Fruit fly (Drosophila melanogaster): ENCODE measurements around the gene CG31954.

CG31954 gene

DNA sequence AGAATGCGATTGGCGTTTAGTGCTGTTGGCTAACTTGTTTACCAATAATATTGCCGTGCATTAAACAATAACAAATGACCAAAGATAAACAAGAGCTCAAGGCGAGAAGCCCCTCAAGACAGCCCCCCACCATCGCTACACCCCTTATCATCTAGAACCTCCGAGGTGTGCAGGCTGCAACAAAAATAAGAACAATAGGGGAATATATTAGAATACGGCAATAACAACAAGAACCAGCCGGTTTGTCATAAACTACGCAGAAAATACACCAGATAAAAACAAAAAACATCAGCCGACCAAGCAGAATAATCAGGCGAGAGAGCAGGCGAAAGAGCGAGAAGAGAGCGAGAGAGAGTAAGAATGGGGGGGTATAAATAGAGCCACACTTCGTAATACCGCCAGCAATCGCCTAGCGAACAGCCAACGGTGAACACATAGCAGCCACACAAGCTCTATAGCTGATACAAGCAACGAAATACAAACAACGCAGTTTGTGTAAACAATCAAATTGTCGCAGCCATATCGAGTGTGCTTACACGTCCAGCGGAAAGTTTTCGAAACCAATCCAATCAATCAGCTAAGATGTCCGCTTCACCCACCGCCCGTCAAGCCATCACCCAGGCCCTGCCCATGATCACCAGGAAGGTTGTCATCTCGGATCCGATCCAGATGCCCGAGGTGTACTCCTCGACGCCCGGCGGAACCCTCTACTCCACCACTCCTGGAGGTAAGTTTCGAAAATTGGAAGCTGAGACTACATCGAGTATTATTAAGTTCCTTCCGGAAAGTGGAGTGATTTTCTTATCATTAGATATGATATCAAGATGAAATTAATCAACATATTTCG is 31.6 kb downstream of the CG31954 start, which contains the start of gene Thor (continued):
- TF ChIP-seq nerfin-2 (GFP tag; IDR thresholded peaks at IDR 0.05; ENCODE audit: partially characterized antibody) = no peak
- TF ChIP-seq CG32532 (GFP tag; IDR thresholded peaks at IDR 0.05) = peak; percentile 84
- no peak for TF ChIP-seq Doc3 (GFP tag; IDR thresholded peaks at IDR 0.05; ENCODE audit: partially characterized antibody)
- peak; percentile 66; the same call in 1 of the 2 replicates for TF ChIP-seq HLH3B (GFP tag; IDR thresholded peaks at IDR 0.05)
- TF ChIP-seq en (GFP tag; optimal IDR thresholded peaks at IDR 0.05) = peak; percentile 50
- TF ChIP-seq CG3847 (GFP tag; IDR thresholded peaks at IDR 0.05) = peak; percentile 46; the same call in 1 of the 2 replicates
- peak; percentile 68 for TF ChIP-seq pros (GFP tag; optimal IDR thresholded peaks at IDR 0.05)
- TF ChIP-seq CG11398 (GFP tag; optimal IDR thresholded peaks at IDR 0.05) = peak; percentile 80
- peak; percentile 58 for TF ChIP-seq disco-r (GFP tag; optimal IDR thresholded peaks at IDR 0.05)
- TF ChIP-seq CG18262 (tag; optimal IDR thresholded peaks at IDR 0.05) = peak; percentile 44
- TF ChIP-seq sc (optimal IDR thresholded peaks at IDR 0.05) = no peak
- TF ChIP-seq sc (GFP tag; optimal IDR thresholded peaks at IDR 0.05) = peak; percentile 41
- peak; percentile 9 for TF ChIP-seq dmrt11E (tag; optimal IDR thresholded peaks at IDR 0.05)
- no peak; the same call in 1 of the 2 replicates for TF ChIP-seq ham (GFP tag; IDR thresholded peaks at IDR 0.05)
- TF ChIP-seq wor (GFP tag; IDR thresholded peaks at IDR 0.05) = no peak
- peak; percentile 3 for TF ChIP-seq Six4 (GFP tag; optimal IDR thresholded peaks at IDR 0.05)
- peak; percentile 70 for TF ChIP-seq CG1233 (GFP tag; optimal IDR thresholded peaks at IDR 0.05)
- TF ChIP-seq BEAF-32 (GFP tag; optimal IDR thresholded peaks at IDR 0.05) = no peak
- TF ChIP-seq pan (optimal IDR thresholded peaks at IDR 0.05) = no peak
- peak in 1 of 2 experiments; percentile 57 for TF ChIP-seq pan (GFP tag; optimal IDR thresholded peaks at IDR 0.05 in 1 of 2, IDR thresholded peaks at IDR 0.05 in 1 of 2)
- TF ChIP-seq Hsf (GFP tag; optimal IDR thresholded peaks at IDR 0.05) = peak; percentile 36
- no peak for TF ChIP-seq CG12942 (GFP tag; optimal IDR thresholded peaks at IDR 0.05)
- peak; percentile 40 for TF ChIP-seq CG4424 (GFP tag; optimal IDR thresholded peaks at IDR 0.05)
- peak; percentile 61 for TF ChIP-seq CG2678 (tag; optimal IDR thresholded peaks at IDR 0.05)
- peak; percentile 68; the same call in 1 of the 2 replicates for TF ChIP-seq wdn (GFP tag; IDR thresholded peaks at IDR 0.05)
- TF ChIP-seq esg (GFP tag; conservative IDR thresholded peaks at IDR 0.05) = no peak
- 0 out of 3 replicates have a peak, but pooled peaks have one; percentile 24 for TF ChIP-seq CG17361 (GFP tag; IDR thresholded peaks at IDR 0.05)
- no peak for TF ChIP-seq fd102C (GFP tag; optimal IDR thresholded peaks at IDR 0.05)
- peak; percentile 49 for TF ChIP-seq Max (GFP tag; optimal IDR thresholded peaks at IDR 0.05)
- TF ChIP-seq MTF-1 (GFP tag; optimal IDR thresholded peaks at IDR 0.05; ENCODE audit: borderline replicate concordance) = peak; percentile 86
- peak; percentile 78 for TF ChIP-seq Antp (GFP tag; optimal IDR thresholded peaks at IDR 0.05)
- TF ChIP-seq CG30020 (tag; optimal IDR thresholded peaks at IDR 0.05) = no peak
- TF ChIP-seq CG14860 (GFP tag; IDR thresholded peaks at IDR 0.05; ENCODE audit: partially characterized antibody) = no peak
- peak; percentile 87 for TF ChIP-seq CrebB (tag; optimal IDR thresholded peaks at IDR 0.05)
- TF ChIP-seq HmgZ (tag; optimal IDR thresholded peaks at IDR 0.05) = peak; percentile 80
- peak; percentile 77 for TF ChIP-seq abd-A (tag; optimal IDR thresholded peaks at IDR 0.05)
- peak; percentile 70; the same call in 2 of the 3 replicates for TF ChIP-seq CG6791 (GFP tag; IDR thresholded peaks at IDR 0.05; ENCODE audit: partially characterized antibody)
- TF ChIP-seq CG13624 (GFP tag; optimal IDR thresholded peaks at IDR 0.05) = peak; percentile 96
- no peak for TF ChIP-seq Ravus (GFP tag; IDR thresholded peaks at IDR 0.05)
- peak; percentile 60 for TF ChIP-seq CG4854 (GFP tag; optimal IDR thresholded peaks at IDR 0.05)
- TF ChIP-seq CG34376 (GFP tag; optimal IDR thresholded peaks at IDR 0.05) = peak; percentile 93
- peak; percentile 73 for TF ChIP-seq CG12071 (GFP tag; optimal IDR thresholded peaks at IDR 0.05)
- TF ChIP-seq bab2 (GFP tag; optimal IDR thresholded peaks at IDR 0.05) = peak; percentile 11
- peak; percentile 91 for TF ChIP-seq caup (GFP tag; optimal IDR thresholded peaks at IDR 0.05; ENCODE audit: severe bottlenecking)
- no peak for TF ChIP-seq sima (GFP tag; optimal IDR thresholded peaks at IDR 0.05)
- no peak for TF ChIP-seq Ets97D (GFP tag; optimal IDR thresholded peaks at IDR 0.05)
- peak; percentile 24 for TF ChIP-seq CG12155 (GFP tag; optimal IDR thresholded peaks at IDR 0.05)
- no peak for TF ChIP-seq klu (GFP tag; IDR thresholded peaks at IDR 0.05)
- peak; percentile 63 for TF ChIP-seq cas (GFP tag; IDR thresholded peaks at IDR 0.05)
